Fruit fly (Drosophila melanogaster) whole organism: ENCODE results near the gene Setd3.

ENCODE experiments used
- CG8478 ChIP-seq: fragments of >200 bp; optimal IDR thresholded peaks from 2 replicates; lab custom pipeline; 2018; ENCODE audit warnings: inconsistent platforms
- Dll ChIP-seq: fragments of >200 bp; optimal IDR thresholded peaks from 2 replicates; lab custom pipeline; 2017
- EcR ChIP-seq, 2 experiments: fragments of >200 bp; optimal IDR thresholded peaks; 2 replicates each; lab custom pipeline; 2017; ENCODE audit warnings: missing biosample characterization in 2 of 2, missing genetic modification characterization in 2 of 2, missing genetic modification reagents in 2 of 2
- pan ChIP-seq: fragments of >200 bp; optimal IDR thresholded peaks from 2 replicates; lab custom pipeline; 2017
- psq ChIP-seq: fragments of >200 bp; optimal IDR thresholded peaks from 2 replicates; lab custom pipeline; 2017
- usp ChIP-seq: fragments of >200 bp; optimal IDR thresholded peaks from 2 replicates; lab custom pipeline; 2017; ENCODE audit warnings: missing biosample characterization, missing genetic modification characterization, mixed read lengths

The Setd3 gene

DNA sequence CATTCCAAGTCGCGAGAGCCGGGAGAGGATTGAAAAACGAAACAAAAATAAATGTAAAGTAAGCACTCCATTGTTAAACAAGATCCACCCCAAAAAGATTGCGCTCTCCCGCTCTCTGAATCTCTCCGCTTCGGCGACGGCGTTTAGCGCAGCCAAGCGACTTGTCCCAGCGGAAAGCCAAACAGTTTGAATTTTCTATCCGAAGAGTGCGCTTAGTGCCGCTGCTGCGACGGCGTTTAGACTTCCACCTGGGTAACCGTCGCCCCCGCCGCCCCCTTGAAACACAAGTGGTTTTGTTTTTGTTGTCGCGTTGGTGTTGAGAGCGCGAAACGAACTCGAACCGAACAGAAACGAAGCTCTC is 29.9 kb upstream of the Setd3 start, which contains the start of gene Inx2:
Gene Inx2, plus strand, starts transcription at position 181 of the 361 bp plus-strand sequence.
- TF ChIP-seq Dll (lab: Kevin White, UChicago): peak; percentile 78
- TF ChIP-seq EcR (GFP tag; optimal IDR thresholded peaks at IDR 0.05; lab: Kevin White, UChicago): peak in 1 of 2 experiments; percentile 1
- TF ChIP-seq usp (GFP tag; lab: Kevin White, UChicago): no peak

DNA sequence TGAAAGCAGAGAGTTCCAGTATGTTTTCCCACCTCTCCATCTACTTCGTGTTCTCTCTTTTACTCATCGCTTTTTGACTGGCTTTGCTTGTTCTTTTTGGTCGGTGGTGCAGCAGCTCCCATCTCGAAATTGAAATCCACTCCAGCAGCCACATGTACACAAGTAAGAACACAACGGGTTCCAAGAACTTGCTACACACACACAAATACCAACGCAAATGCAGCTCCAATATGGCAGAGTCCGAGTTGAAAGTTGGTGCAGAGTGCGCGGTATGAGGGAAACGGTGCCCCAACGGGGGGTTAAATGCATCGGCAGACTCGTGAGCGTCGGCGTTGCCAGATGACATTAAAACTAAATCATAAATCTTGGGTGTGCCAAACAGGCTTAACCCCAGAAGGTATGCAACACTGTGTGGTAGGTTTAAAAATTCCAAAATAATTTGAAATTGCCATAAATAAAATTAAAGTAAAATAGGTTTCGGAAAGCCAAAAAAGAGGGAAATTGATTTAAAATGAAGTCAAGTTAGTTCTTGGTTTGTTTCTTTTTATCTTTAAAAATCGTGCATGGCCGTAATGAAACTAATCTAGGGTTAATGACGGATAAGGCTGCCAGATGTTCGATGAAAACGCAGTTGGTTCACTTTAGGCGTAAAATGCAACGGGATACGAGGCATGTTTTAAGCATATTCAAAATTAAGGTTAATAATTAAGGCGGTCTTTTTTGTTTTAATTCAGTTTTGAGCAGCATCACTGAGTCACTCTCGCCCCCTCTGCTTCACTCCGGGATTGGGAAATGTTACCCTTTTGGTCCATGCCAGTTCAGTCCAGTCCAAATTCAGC is 29.3 kb upstream of the Setd3 start:
- TF ChIP-seq Dll (lab: Kevin White, UChicago) (no peak), EcR (GFP tag; optimal IDR thresholded peaks at IDR 0.05; lab: Kevin White, UChicago) (no peak), CG8478 (lab: Kevin White, UChicago) (no peak), usp (GFP tag; lab: Kevin White, UChicago) (no peak), pan (lab: Kevin White, UChicago) (no peak), psq (lab: Kevin White, UChicago) (no peak)

DNA sequence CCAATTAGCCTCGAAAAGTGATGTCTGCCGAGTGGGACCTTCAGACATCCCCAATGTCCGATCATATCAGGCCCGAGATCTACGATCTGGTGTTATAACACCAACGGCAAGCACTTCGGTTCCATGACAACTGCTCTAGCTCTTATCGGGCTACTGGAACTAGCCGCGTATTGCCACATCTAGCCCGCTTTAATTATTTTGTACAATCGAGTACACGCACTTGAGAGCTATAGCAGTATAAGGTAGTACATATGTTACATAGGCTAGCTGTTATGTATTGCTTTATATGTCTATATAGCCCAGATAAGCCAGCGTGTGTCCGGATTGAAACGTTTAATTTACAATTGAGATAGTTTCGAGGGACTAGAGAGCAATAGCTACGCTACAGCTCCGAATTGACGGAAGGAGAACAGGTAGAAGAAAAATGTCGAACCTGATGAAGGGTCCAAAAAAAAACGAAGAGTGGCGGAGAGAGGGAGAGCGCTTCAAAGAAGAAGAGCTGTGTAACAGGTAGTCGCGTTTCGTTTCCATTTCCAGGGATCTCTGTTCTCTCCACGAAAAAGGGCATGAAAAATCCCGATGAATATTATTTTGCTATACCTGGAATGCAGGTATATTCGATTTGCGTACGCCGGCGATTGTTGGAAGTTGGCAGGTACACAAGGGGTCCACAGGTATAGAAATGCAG is 28.6 kb upstream of the Setd3 start:
- TF ChIP-seq Dll (lab: Kevin White, UChicago): no peak
- TF ChIP-seq EcR (GFP tag; optimal IDR thresholded peaks at IDR 0.05; lab: Kevin White, UChicago): no peak
- no peak for TF ChIP-seq usp (GFP tag; lab: Kevin White, UChicago)
- no peak for TF ChIP-seq pan (lab: Kevin White, UChicago)
- no peak for TF ChIP-seq CG8478 (lab: Kevin White, UChicago)
- no peak for TF ChIP-seq psq (lab: Kevin White, UChicago)

DNA sequence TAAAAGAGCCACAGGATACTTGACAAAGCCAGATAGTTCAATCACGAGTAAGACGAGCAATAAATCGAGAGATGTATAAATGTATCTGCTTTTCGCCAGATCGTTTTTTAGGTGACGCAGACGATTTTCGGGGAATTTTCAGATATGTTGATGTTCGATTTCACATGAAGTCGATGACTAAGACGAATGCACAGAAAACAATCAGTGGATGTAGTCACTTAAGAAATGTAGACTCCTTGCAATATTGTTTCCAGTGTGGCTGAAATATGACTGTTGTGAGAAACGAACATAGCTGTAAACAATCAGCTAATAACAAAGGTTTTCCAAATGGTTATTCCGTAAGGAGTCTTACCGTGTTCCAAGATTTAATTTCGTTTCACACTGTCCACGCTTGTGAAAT is 27.6 kb upstream of the Setd3 start:
- no peak for TF ChIP-seq CG8478 (lab: Kevin White, UChicago)
- no peak for TF ChIP-seq Dll (lab: Kevin White, UChicago)
- TF ChIP-seq pan (lab: Kevin White, UChicago): no peak
- no peak for TF ChIP-seq EcR (GFP tag; optimal IDR thresholded peaks at IDR 0.05; lab: Kevin White, UChicago)
- no peak for TF ChIP-seq usp (GFP tag; lab: Kevin White, UChicago)
- no peak for TF ChIP-seq psq (lab: Kevin White, UChicago)

DNA sequence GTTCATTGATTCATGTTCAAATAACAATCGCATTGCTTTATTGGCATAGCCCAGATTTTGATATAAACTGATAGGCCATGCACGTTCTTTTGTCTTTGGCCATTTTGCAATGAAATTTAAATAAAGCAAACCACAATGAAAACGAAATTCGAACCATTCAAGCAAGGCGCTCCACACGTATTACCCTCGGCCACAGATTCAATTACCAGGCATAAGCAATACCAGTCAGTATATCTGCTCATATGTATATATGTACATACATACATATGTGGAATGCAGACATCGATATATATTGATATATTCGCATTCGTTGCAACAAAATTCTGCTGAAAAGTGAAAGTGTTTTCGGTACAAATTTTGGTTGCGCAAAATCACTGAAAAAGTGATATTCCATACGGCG is 26.7 kb upstream of the Setd3 start:
- TF ChIP-seq CG8478 (lab: Kevin White, UChicago) (no peak), usp (GFP tag; lab: Kevin White, UChicago) (no peak), pan (lab: Kevin White, UChicago) (no peak), psq (lab: Kevin White, UChicago) (no peak), Dll (lab: Kevin White, UChicago) (no peak), EcR (GFP tag; optimal IDR thresholded peaks at IDR 0.05; lab: Kevin White, UChicago) (no peak)

DNA sequence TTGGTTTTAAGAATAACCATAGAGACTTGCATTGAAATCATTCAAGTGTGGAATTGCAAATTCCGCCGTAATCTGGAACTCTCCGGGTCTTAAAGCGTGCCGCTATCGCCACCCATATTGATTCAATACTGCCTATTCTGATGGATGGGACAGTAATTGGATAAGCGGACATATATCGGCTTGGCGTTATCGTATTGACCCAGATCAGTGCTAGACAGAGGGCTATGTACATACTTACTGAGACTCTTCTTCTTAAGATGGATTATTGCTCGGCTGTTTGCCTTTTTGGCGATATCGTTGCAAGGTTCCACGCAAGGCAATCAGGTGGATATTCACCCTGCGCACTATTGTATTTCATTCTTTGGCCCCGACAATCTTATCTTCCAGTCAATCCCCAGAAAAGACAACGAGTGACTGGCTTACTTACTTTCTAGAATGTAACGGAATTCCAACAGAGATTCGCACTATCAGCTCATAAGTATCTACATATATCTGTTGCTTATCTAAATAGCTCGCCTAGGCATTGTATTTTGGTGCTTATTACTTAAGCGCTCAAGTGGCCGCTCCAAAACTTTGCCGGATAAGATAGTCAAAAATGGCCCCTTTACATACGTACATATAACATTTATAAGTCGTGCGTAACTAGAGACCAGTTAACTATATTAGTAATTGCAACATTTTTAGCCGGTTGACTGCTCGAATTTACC is 26.1 kb upstream of the Setd3 start:
- no peak for TF ChIP-seq CG8478 (lab: Kevin White, UChicago)
- TF ChIP-seq Dll (lab: Kevin White, UChicago): no peak
- no peak for TF ChIP-seq psq (lab: Kevin White, UChicago)
- no peak for TF ChIP-seq usp (GFP tag; lab: Kevin White, UChicago)
- TF ChIP-seq pan (lab: Kevin White, UChicago): no peak
- TF ChIP-seq EcR (GFP tag; optimal IDR thresholded peaks at IDR 0.05; lab: Kevin White, UChicago): no peak

DNA sequence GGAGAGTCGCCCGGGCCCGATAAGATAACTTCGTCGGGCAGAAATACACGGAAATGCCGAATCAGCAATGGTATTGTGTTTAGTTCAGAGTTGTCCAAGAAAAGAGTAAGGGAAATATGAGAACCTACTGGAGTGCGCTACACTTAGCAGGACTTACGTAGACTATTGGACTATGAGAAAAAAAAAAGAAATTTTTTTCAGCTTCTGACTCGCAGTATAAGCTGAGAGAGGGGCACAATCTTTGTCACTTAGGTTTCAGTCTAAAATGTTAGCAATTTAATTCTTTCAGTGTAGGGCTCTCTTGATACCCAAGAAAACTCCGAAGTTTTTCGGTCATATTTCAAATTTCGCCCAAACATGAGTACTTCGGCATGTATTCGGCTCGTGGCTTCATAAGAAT is 25.2 kb upstream of the Setd3 start:
- TF ChIP-seq usp (GFP tag; lab: Kevin White, UChicago) (no peak), Dll (lab: Kevin White, UChicago) (no peak), pan (lab: Kevin White, UChicago) (no peak), EcR (GFP tag; optimal IDR thresholded peaks at IDR 0.05; lab: Kevin White, UChicago) (no peak), CG8478 (lab: Kevin White, UChicago) (no peak), psq (lab: Kevin White, UChicago) (no peak)

DNA sequence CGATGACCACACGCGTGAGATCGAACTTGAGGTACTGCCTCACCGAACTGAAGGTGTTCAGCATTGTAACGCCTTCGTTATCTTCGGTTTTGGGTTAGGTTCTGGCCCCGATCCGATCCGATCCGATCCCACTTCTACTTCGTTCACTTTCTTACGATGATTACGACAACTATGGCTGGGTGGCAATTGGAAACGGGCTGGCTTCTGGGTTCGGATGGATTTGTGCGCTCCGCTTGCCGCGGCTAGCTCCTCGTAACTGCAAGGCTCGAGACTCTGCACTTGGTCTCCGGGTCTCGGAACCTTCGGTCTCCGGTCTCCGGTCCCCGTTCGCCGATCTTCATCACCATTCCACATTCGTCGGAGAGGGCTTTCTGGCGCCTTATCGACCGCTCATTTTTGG is 24.8 kb upstream of the Setd3 start, which contains the start of gene Inx7:
Gene Inx7, minus strand, starts transcription at position 263 of the 400 bp plus-strand sequence.
- TF ChIP-seq CG8478 (lab: Kevin White, UChicago) (no peak), Dll (lab: Kevin White, UChicago) (no peak), psq (lab: Kevin White, UChicago) (no peak), usp (GFP tag; lab: Kevin White, UChicago) (no peak), EcR (GFP tag; optimal IDR thresholded peaks at IDR 0.05; lab: Kevin White, UChicago) (no peak), pan (lab: Kevin White, UChicago) (no peak)

DNA sequence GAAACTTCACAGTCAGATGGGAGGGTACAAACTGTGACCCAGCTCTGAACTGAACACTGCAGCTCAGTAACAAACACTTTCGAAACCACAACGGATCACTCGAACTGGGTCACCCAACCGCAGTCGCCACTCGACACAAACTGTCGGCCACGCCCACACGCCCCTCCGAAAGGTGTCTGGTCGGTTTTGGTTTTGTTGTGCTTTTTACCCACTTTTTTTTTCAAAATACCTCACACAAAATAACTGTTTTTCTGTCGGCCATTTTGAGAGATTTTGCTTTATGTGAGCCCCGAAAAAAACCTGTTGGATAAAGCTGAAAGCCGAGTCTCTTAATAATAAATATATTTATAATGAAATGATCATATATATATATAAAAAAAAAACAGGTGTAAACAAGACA is 22.7 kb upstream of the Setd3 start, which contains the start of gene ogre:
Gene ogre, minus strand, starts transcription at position 33 of the 400 bp plus-strand sequence.
- TF ChIP-seq Dll (lab: Kevin White, UChicago) (no peak), pan (lab: Kevin White, UChicago) (no peak), usp (GFP tag; lab: Kevin White, UChicago) (no peak), EcR (GFP tag; optimal IDR thresholded peaks at IDR 0.05; lab: Kevin White, UChicago) (no peak), psq (lab: Kevin White, UChicago) (no peak), CG8478 (lab: Kevin White, UChicago) (no peak)

DNA sequence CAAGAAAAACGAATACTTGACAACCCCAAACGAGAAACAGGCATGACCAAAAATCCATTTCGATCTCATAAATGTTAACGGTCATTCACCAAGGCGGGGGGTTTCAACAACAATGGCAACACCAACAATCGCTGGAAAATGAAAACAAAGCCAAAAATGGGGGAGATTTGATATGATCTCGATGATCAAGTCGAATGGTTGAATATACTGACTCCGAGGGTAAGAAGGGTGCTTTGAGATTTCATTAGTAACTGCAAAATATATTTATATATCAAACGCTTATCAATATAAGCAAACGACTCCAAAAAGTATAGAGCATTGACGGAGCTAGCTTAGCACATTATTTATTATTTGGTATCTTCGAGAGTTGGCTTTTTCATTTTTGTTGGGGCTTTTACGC is 21.6 kb upstream of the Setd3 start:
- TF ChIP-seq EcR (GFP tag; optimal IDR thresholded peaks at IDR 0.05; lab: Kevin White, UChicago) (no peak), Dll (lab: Kevin White, UChicago) (no peak), usp (GFP tag; lab: Kevin White, UChicago) (no peak), psq (lab: Kevin White, UChicago) (no peak), CG8478 (lab: Kevin White, UChicago) (no peak), pan (lab: Kevin White, UChicago) (no peak)
